Worm (Caenorhabditis elegans) whole organism, L3 larva: Measurements from ENCODE around the gene coel-1.

Experiments used
- R02D3.7 ChIP-seq: fragments of 150-350 bp; optimal IDR thresholded peaks from 2 replicates; lab custom pipeline; 2014; ENCODE audit warnings: missing biosample characterization, missing genetic modification characterization
- aly-2 ChIP-seq: fragments of 150-350 bp; optimal IDR thresholded peaks from 2 replicates; lab custom pipeline; 2014; ENCODE audit warnings: missing biosample characterization, missing genetic modification characterization
- ama-1 ChIP-seq: fragments of 150-350 bp; optimal IDR thresholded peaks from 2 replicates; lab custom pipeline; 2018
- ceh-16 ChIP-seq: sonication (generic microtip); optimal IDR thresholded peaks from 2 replicates; lab custom pipeline; 2017; ENCODE audit warnings: missing biosample characterization, missing genetic modification characterization
- ceh-28 ChIP-seq: fragments of 150-350 bp; optimal IDR thresholded peaks from 2 replicates; lab custom pipeline; 2014; ENCODE audit warnings: missing biosample characterization, missing genetic modification reagents, missing genetic modification characterization
- ceh-82 ChIP-seq: fragments of 150-350 bp; optimal IDR thresholded peaks from 2 replicates; lab custom pipeline; 2014; ENCODE audit warnings: missing biosample characterization, missing genetic modification characterization
- ceh-9 ChIP-seq: sonication (generic microtip); optimal IDR thresholded peaks from 2 replicates; lab custom pipeline; 2018; ENCODE audit warnings: missing biosample characterization, missing genetic modification characterization
- daf-12 ChIP-seq: fragments of 150-350 bp; optimal IDR thresholded peaks from 2 replicates; lab custom pipeline; 2014; ENCODE audit warnings: missing biosample characterization, missing genetic modification reagents, missing genetic modification characterization
- egl-5 ChIP-seq: fragments of 150-350 bp; optimal IDR thresholded peaks from 2 replicates; lab custom pipeline; 2017; ENCODE audit warnings: missing biosample characterization, missing genetic modification reagents, missing genetic modification characterization, inconsistent platforms
- elt-2 ChIP-seq: sonication (generic microtip); optimal IDR thresholded peaks from 2 replicates; lab custom pipeline; 2016; ENCODE audit warnings: missing genetic modification reagents, mild to moderate bottlenecking, missing genetic modification characterization, missing compliant biosample characterization
- elt-3 ChIP-seq, 3 experiments: fragments of 150-350 bp in 1 of 3; sonication (generic microtip) in 2 of 3; optimal IDR thresholded peaks; 2 replicates in 2 of 3; 4 replicates in 1 of 3; lab custom pipeline; 2014 to 2017; ENCODE audit warnings: missing biosample characterization in 3 of 3, missing genetic modification characterization in 3 of 3
- fkh-10 ChIP-seq: sonication (generic microtip); optimal IDR thresholded peaks from 2 replicates; lab custom pipeline; 2017; ENCODE audit warnings: missing biosample characterization, missing genetic modification reagents, missing genetic modification characterization
- fkh-2 ChIP-seq: fragments of 150-350 bp; optimal IDR thresholded peaks from 2 replicates; lab custom pipeline; 2014; ENCODE audit warnings: missing biosample characterization, missing genetic modification reagents, missing genetic modification characterization
- hmg-11 ChIP-seq: sonication (generic microtip); optimal IDR thresholded peaks from 2 replicates; lab custom pipeline; 2016; ENCODE audit warnings: missing genetic modification characterization, missing compliant biosample characterization
- lin-39 ChIP-seq: fragments of 150-350 bp; optimal IDR thresholded peaks from 2 replicates; lab custom pipeline; 2018; ENCODE audit warnings: missing biosample characterization, missing genetic modification reagents, missing genetic modification characterization
- lsy-12 ChIP-seq: sonication (generic microtip); optimal IDR thresholded peaks from 2 replicates; lab custom pipeline; 2016; ENCODE audit warnings: mild to moderate bottlenecking, missing genetic modification characterization, missing compliant biosample characterization
- mml-1 ChIP-seq: fragments of 150-350 bp; sonication (generic microtip); optimal IDR thresholded peaks from 3 replicates; lab custom pipeline; 2014; ENCODE audit warnings: missing biosample characterization, missing genetic modification characterization
- nfya-1 ChIP-seq: sonication (generic microtip); optimal IDR thresholded peaks from 2 replicates; lab custom pipeline; 2017; ENCODE audit warnings: missing genetic modification characterization, mild to moderate bottlenecking, missing compliant biosample characterization, antibody characterized with exemption, moderate library complexity; ENCODE audit not compliant: insufficient read depth
- nhr-11 ChIP-seq: fragments of 150-350 bp; optimal IDR thresholded peaks from 2 replicates; lab custom pipeline; 2014; ENCODE audit warnings: missing biosample characterization, missing genetic modification characterization
- nhr-12 ChIP-seq: fragments of 150-350 bp; optimal IDR thresholded peaks from 2 replicates; lab custom pipeline; 2014; ENCODE audit warnings: missing biosample characterization, missing genetic modification characterization
- nhr-23 ChIP-seq: fragments of 150-350 bp; optimal IDR thresholded peaks from 2 replicates; lab custom pipeline; 2014; ENCODE audit warnings: missing biosample characterization, missing genetic modification reagents, missing genetic modification characterization
- nhr-237 ChIP-seq: fragments of 150-350 bp; optimal IDR thresholded peaks from 2 replicates; lab custom pipeline; 2014; ENCODE audit warnings: missing biosample characterization, missing genetic modification characterization
- nhr-25 ChIP-seq: sonication (generic microtip); optimal IDR thresholded peaks from 2 replicates; lab custom pipeline; 2017; ENCODE audit warnings: missing biosample characterization, missing genetic modification characterization
- nhr-28 ChIP-seq: fragments of 150-350 bp; optimal IDR thresholded peaks from 2 replicates; lab custom pipeline; 2014; ENCODE audit warnings: missing biosample characterization, missing genetic modification characterization
- nhr-43 ChIP-seq: sonication (generic microtip); optimal IDR thresholded peaks from 2 replicates; lab custom pipeline; 2016; ENCODE audit warnings: mild to moderate bottlenecking, missing genetic modification characterization, missing compliant biosample characterization; ENCODE audit not compliant: poor library complexity, severe bottlenecking
- nhr-77 ChIP-seq: fragments of 150-350 bp; optimal IDR thresholded peaks from 2 replicates; lab custom pipeline; 2014; ENCODE audit warnings: missing biosample characterization, missing genetic modification characterization
- pha-4 ChIP-seq: fragments of 150-350 bp; optimal IDR thresholded peaks from 2 replicates; lab custom pipeline; 2014; ENCODE audit warnings: missing biosample characterization, missing genetic modification reagents, missing genetic modification characterization
- pqm-1 ChIP-seq: fragments of 150-350 bp; optimal IDR thresholded peaks from 2 replicates; lab custom pipeline; 2017; ENCODE audit warnings: missing biosample characterization, missing genetic modification characterization, inconsistent platforms
- skn-1 ChIP-seq: fragments of 150-350 bp; optimal IDR thresholded peaks from 2 replicates; lab custom pipeline; 2014; ENCODE audit warnings: missing biosample characterization, missing genetic modification characterization
- snpc-4 ChIP-seq: fragments of 150-350 bp; optimal IDR thresholded peaks from 2 replicates; lab custom pipeline; 2014; ENCODE audit warnings: missing biosample characterization, missing genetic modification characterization
- unc-39 ChIP-seq: sonication (generic microtip); optimal IDR thresholded peaks from 4 replicates; lab custom pipeline; 2017; ENCODE audit warnings: missing biosample characterization, missing genetic modification characterization
- unc-62 ChIP-seq: fragments of 150-350 bp; sonication (generic microtip); optimal IDR thresholded peaks from 4 replicates; lab custom pipeline; 2014; ENCODE audit warnings: missing biosample characterization, missing genetic modification reagents, missing genetic modification characterization
- zag-1 ChIP-seq: fragments of 150-350 bp; optimal IDR thresholded peaks from 2 replicates; lab custom pipeline; 2014; ENCODE audit warnings: missing biosample characterization, missing genetic modification characterization
- ztf-11 ChIP-seq: fragments of 150-350 bp; optimal IDR thresholded peaks from 2 replicates; lab custom pipeline; 2014; ENCODE audit warnings: missing biosample characterization, missing genetic modification characterization
- ztf-4 ChIP-seq: fragments of 150-350 bp; optimal IDR thresholded peaks from 2 replicates; lab custom pipeline; 2014; ENCODE audit warnings: missing biosample characterization, missing genetic modification characterization

Gene coel-1

ce11 chrX:4285669-4286174, 20.3 kb downstream of the coel-1 start, which contains the start of gene cka-2:
Gene cka-2 (plus strand): TSS chrX:4286124.
- no peak for TF ChIP-seq daf-12
- no peak for TF ChIP-seq unc-62 (GFP tag; lab: Kevin White, UChicago)
- peak; percentile 93 for TF ChIP-seq fkh-10 (GFP tag; lab: Kevin White, UChicago)
- no peak for TF ChIP-seq hmg-11
- no peak for TF ChIP-seq nhr-237 (tag; lab: Kevin White, UChicago)
- TF ChIP-seq elt-3 (tag; optimal IDR thresholded peaks at IDR 0.05; lab: Kevin White, UChicago): no peak
- TF ChIP-seq ztf-11: no peak
- TF ChIP-seq nhr-28 (tag; lab: Kevin White, UChicago): no peak
- no peak for TF ChIP-seq R02D3.7
- TF ChIP-seq ceh-82 (tag; lab: Kevin White, UChicago): no peak
- peak; percentile 39 for TF ChIP-seq nfya-1 (tag; lab: Kevin White, UChicago)
- TF ChIP-seq, all 47 proteins: peak for 2

DNA sequence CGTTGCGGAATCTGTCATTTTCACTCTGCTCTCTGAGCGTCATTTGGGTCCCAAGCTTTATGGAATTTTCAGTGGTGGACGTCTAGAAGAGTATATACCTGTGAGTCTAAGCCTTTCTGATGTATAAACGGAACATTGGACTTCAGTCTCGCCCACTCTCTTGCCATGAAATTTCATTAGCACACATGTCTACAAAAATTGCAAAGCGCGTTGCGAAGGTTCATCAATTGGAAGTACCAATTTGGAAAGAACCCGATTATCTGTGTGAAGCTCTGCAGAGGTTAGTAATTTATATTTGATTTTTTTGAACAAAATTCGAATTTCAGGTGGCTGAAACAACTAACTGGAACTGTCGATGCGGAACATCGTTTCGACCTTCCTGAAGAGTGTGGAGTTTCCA, 24.3 kb downstream of the coel-1 start:
- TF ChIP-seq ztf-11: no peak
- no peak for TF ChIP-seq elt-3 (tag; optimal IDR thresholded peaks at IDR 0.05; lab: Kevin White, UChicago)
- no peak for TF ChIP-seq skn-1 (tag; lab: Kevin White, UChicago)
- no peak for TF ChIP-seq unc-62 (GFP tag; lab: Kevin White, UChicago)
- TF ChIP-seq nhr-23 (tag; lab: Kevin White, UChicago): no peak
- TF ChIP-seq ceh-28 (tag; lab: Kevin White, UChicago): no peak
- TF ChIP-seq lsy-12 (tag; lab: Kevin White, UChicago): no peak
- TF ChIP-seq pqm-1: no peak
- TF ChIP-seq unc-39 (tag; lab: Kevin White, UChicago): no peak
- TF ChIP-seq ceh-16 (tag; lab: Kevin White, UChicago): no peak
- no peak for TF ChIP-seq R02D3.7
- no peak for TF ChIP-seq daf-12
- no peak for TF ChIP-seq nhr-77
- TF ChIP-seq fkh-2 (tag; lab: Kevin White, UChicago): no peak
- TF ChIP-seq nhr-237 (tag; lab: Kevin White, UChicago): no peak
- no peak for TF ChIP-seq nhr-43 (tag; lab: Kevin White, UChicago)
- no peak for TF ChIP-seq nhr-11 (tag; lab: Kevin White, UChicago)
- TF ChIP-seq pha-4 (tag; lab: Kevin White, UChicago): no peak
- TF ChIP-seq, all 47 proteins: peak for 0

DNA sequence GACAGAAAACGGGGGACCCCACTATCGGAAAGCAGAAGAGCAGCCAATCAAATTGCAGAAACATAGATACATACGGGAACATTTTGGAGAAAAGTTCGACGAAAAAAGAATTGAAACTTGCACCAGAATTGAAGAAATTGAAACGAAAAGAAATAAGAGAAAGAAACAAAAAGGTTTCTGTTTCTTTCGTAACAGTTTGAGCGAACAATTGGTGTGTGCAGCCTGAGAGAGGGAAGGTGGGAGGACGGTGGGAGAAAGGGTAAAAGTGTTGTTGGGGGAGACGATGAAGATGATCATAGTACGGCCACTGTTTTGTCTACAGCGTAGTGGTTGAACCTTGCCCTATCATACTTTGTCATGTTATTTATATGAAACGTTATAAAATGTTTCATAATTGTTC, 29.5 kb downstream of the coel-1 start:
- TF ChIP-seq elt-2 (tag; lab: Kevin White, UChicago) (peak; percentile 32), ztf-4 (tag; lab: Kevin White, UChicago) (no peak)

DNA sequence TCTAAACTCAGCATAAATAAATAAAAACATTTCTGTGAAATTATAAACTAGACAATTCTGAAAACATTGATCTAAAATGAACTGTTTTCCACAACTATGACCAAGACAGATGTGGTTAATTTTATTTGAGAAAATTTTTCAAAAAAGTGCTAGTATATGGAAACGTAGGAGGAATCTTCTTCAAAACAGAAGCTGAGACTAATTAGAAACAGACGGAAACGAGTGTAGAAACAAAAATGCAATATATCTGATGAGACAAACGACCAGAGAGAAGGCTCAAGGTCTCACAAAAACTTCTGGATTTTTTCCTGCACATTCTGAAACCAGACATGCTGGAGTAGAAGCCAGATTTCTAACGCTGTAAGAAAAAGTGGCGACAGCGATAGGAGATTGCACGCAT, 30.5 kb downstream of the coel-1 start:
- TF ChIP-seq nhr-77 (no peak), nhr-12 (tag; lab: Kevin White, UChicago) (no peak), mml-1 (tag; lab: Kevin White, UChicago) (no peak), ztf-4 (tag; lab: Kevin White, UChicago) (no peak), nhr-25 (no peak), lin-39 (no peak), ama-1 (lab: Kevin White, UChicago) (no peak), ceh-9 (tag; lab: Kevin White, UChicago) (no peak), snpc-4 (tag; lab: Kevin White, UChicago) (no peak), skn-1 (tag; lab: Kevin White, UChicago) (no peak), ztf-11 (no peak), zag-1 (tag; lab: Kevin White, UChicago) (no peak), pha-4 (tag; lab: Kevin White, UChicago) (no peak), daf-12 (no peak)

DNA sequence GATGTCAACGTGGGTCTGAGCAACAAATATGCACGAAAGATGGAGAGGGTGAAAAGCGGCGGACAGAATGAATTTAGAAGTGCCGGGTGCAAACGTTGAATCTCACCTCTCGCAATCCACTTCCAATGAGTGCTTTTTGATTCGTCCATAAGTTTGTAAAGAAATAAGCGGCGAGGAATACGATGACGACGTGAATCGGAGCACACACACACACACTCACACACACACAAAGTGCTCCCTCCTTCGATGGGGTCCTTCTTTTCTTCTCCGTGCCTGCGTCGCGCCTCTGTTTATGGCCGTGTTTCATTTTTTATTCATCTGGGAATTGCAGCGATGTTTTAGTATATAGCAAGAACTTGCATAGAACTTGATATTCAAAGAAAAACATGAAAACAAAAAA, 32.0 kb downstream of the coel-1 start, which contains the start of gene paf-2:
TSS of gene paf-2 (minus strand) at position 290 of the 400 bp plus-strand sequence.
- TF ChIP-seq elt-3 (tag; optimal IDR thresholded peaks at IDR 0.05; lab: Kevin White, UChicago): no peak
- TF ChIP-seq ceh-16 (tag; lab: Kevin White, UChicago): no peak
- TF ChIP-seq egl-5 (tag; lab: Kevin White, UChicago): peak; percentile 1
- TF ChIP-seq nhr-77: no peak
- no peak for TF ChIP-seq ama-1 (lab: Kevin White, UChicago)
- TF ChIP-seq unc-62 (GFP tag; lab: Kevin White, UChicago): no peak
- TF ChIP-seq aly-2 (tag; lab: Kevin White, UChicago): no peak
- peak; percentile 21 for TF ChIP-seq lin-39
